Fruit fly (Drosophila melanogaster) whole organism, embryonic: ENCODE data around the gene CG3448.

Source experiments
- Antp ChIP-seq: fragments of 200-800 bp; sonication (Bioruptor generic); optimal IDR thresholded peaks from 3 replicates; lab custom pipeline; 2016; ENCODE audit warnings: missing biosample characterization, missing genetic modification characterization
- Atf-2 ChIP-seq: fragments of 200-800 bp; sonication (Bioruptor generic); optimal IDR thresholded peaks from 2 replicates; lab custom pipeline; 2016; ENCODE audit warnings: missing biosample characterization, missing genetic modification characterization
- Atf6 ChIP-seq: fragments of 200-800 bp; sonication (Bioruptor generic); IDR thresholded peaks from 2 replicates; pipeline ENCODE4 v1.3.6; 2022; ENCODE audit warnings: missing biosample characterization, missing genetic modification characterization
- B-H2 ChIP-seq: fragments of 200-800 bp; sonication (Bioruptor generic); optimal IDR thresholded peaks from 2 replicates; lab custom pipeline; 2018; ENCODE audit warnings: missing biosample characterization, mild to moderate bottlenecking, missing genetic modification characterization
- Bgb ChIP-seq: fragments of 200-800 bp; sonication (Bioruptor generic); IDR thresholded peaks from 2 replicates; pipeline ENCODE4 v1.3.6; 2022; ENCODE audit warnings: missing biosample characterization, missing genetic modification characterization; ENCODE audit not compliant: partially characterized antibody
- C15 ChIP-seq: fragments of 200-800 bp; sonication (Bioruptor generic); IDR thresholded peaks from 3 replicates; pipeline ENCODE4 v1.3.6; 2022; ENCODE audit warnings: missing biosample characterization, missing genetic modification characterization
- CG12071 ChIP-seq: fragments of 200-800 bp; sonication (Bioruptor generic); optimal IDR thresholded peaks from 3 replicates; lab custom pipeline; 2018; ENCODE audit warnings: missing biosample characterization, mild to moderate bottlenecking, missing genetic modification characterization
- CG12769 ChIP-seq: fragments of 200-800 bp; sonication (Bioruptor generic); optimal IDR thresholded peaks from 2 replicates; lab custom pipeline; 2019; ENCODE audit warnings: missing biosample characterization, mild to moderate bottlenecking, missing genetic modification characterization, moderate library complexity
- CG15073 ChIP-seq: fragments of 200-800 bp; sonication (Bioruptor generic); optimal IDR thresholded peaks from 2 replicates; lab custom pipeline; 2016; ENCODE audit warnings: missing biosample characterization, missing genetic modification characterization
- CG16815 ChIP-seq: fragments of 200-800 bp; sonication (Bioruptor generic); optimal IDR thresholded peaks from 3 replicates; lab custom pipeline; 2017; ENCODE audit warnings: missing biosample characterization, mild to moderate bottlenecking, missing genetic modification characterization
- CG17385 ChIP-seq: fragments of 200-800 bp; sonication (Bioruptor generic); optimal IDR thresholded peaks from 3 replicates; lab custom pipeline; 2018; ENCODE audit warnings: missing biosample characterization, mild to moderate bottlenecking, missing genetic modification characterization
- CG17829 ChIP-seq: fragments of 200-800 bp; optimal IDR thresholded peaks from 2 replicates; lab custom pipeline; 2019; ENCODE audit warnings: missing biosample characterization, mild to moderate bottlenecking, missing genetic modification characterization, moderate library complexity
- CG18011 ChIP-seq: fragments of 200-800 bp; sonication (Bioruptor generic); optimal IDR thresholded peaks from 2 replicates; lab custom pipeline; 2017; ENCODE audit warnings: missing biosample characterization, missing genetic modification characterization, mild to moderate bottlenecking, moderate library complexity, missing genotype
- CG18262 ChIP-seq: fragments of 200-800 bp; optimal IDR thresholded peaks from 3 replicates; lab custom pipeline; 2019; ENCODE audit warnings: missing biosample characterization, mild to moderate bottlenecking, missing genetic modification characterization, moderate library complexity
- CG2116 ChIP-seq: fragments of 200-800 bp; sonication (Bioruptor generic); optimal IDR thresholded peaks from 3 replicates; lab custom pipeline; 2018; ENCODE audit warnings: missing biosample characterization, mild to moderate bottlenecking, missing genetic modification characterization
- CG2129 ChIP-seq: fragments of 200-800 bp; sonication (Bioruptor generic); IDR thresholded peaks from 2 replicates; pipeline ENCODE4 v1.3.6; 2022; ENCODE audit warnings: missing biosample characterization, missing genetic modification characterization; ENCODE audit not compliant: partially characterized antibody
- CG31365 ChIP-seq: fragments of 200-800 bp; sonication (Bioruptor generic); optimal IDR thresholded peaks from 2 replicates; lab custom pipeline; 2018; ENCODE audit warnings: missing biosample characterization, mild to moderate bottlenecking, missing genetic modification characterization
- CG32532 ChIP-seq: fragments of 200-800 bp; sonication (Bioruptor generic); IDR thresholded peaks from 2 replicates; pipeline ENCODE4 v1.3.6; 2022; ENCODE audit warnings: missing biosample characterization, missing genetic modification characterization
- CG8359 ChIP-seq: fragments of 200-800 bp; sonication (Bioruptor generic); optimal IDR thresholded peaks from 2 replicates; lab custom pipeline; 2017; ENCODE audit warnings: missing biosample characterization, mild to moderate bottlenecking, missing genetic modification characterization, borderline replicate concordance
- CG9437 ChIP-seq: fragments of 200-800 bp; sonication (Bioruptor generic); optimal IDR thresholded peaks from 2 replicates; lab custom pipeline; 2018; ENCODE audit warnings: missing biosample characterization, mild to moderate bottlenecking, missing genetic modification characterization
- CG9727 ChIP-seq: fragments of 200-800 bp; sonication (Bioruptor generic); optimal IDR thresholded peaks from 3 replicates; lab custom pipeline; 2017; ENCODE audit warnings: missing biosample characterization, mild to moderate bottlenecking, missing genetic modification characterization
- CoRest ChIP-seq: fragments of 200-800 bp; sonication (Bioruptor generic); optimal IDR thresholded peaks from 3 replicates; lab custom pipeline; 2018; ENCODE audit warnings: missing biosample characterization, mild to moderate bottlenecking, missing genetic modification characterization, moderate library complexity
- D ChIP-seq, 2 experiments: fragments of 200-800 bp in 1 of 2; fragments of >200 bp in 1 of 2; sonication (Bioruptor generic) in 1 of 2; optimal IDR thresholded peaks; 2 replicates in 1 of 2; 3 replicates in 1 of 2; lab custom pipeline; 2017; ENCODE audit warnings: mild to moderate bottlenecking in 1 of 2, missing biosample characterization in 1 of 2, missing genetic modification characterization in 1 of 2, missing genetic modification reagents in 1 of 2
- Dad ChIP-seq: fragments of 200-800 bp; sonication (Bioruptor generic); optimal IDR thresholded peaks from 3 replicates; lab custom pipeline; 2016; ENCODE audit warnings: missing biosample characterization, missing genetic modification characterization
- HmgD ChIP-seq: fragments of 200-800 bp; sonication (Bioruptor generic); optimal IDR thresholded peaks from 3 replicates; lab custom pipeline; 2016; ENCODE audit warnings: missing biosample characterization, missing genetic modification characterization
- Hr78 ChIP-seq, 2 experiments: fragments of 200-800 bp in 1 of 2; fragments of >200 bp in 1 of 2; sonication (Bioruptor generic) in 1 of 2; optimal IDR thresholded peaks; 2 replicates each; lab custom pipeline; 2017 to 2019; ENCODE audit warnings: missing biosample characterization in 2 of 2, missing genetic modification characterization in 2 of 2, mild to moderate bottlenecking in 1 of 2, moderate library complexity in 1 of 2
- NC2α ChIP-seq: fragments of 200-800 bp; sonication (Bioruptor generic); optimal IDR thresholded peaks from 2 replicates; lab custom pipeline; 2016; ENCODE audit warnings: missing biosample characterization, missing genetic modification characterization
- NK7.1 ChIP-seq: fragments of 200-800 bp; sonication (Bioruptor generic); optimal IDR thresholded peaks from 3 replicates; lab custom pipeline; 2016; ENCODE audit warnings: missing biosample characterization, missing genetic modification characterization
- NfI ChIP-seq: fragments of 200-800 bp; sonication (Bioruptor generic); optimal IDR thresholded peaks from 3 replicates; lab custom pipeline; 2018; ENCODE audit warnings: missing biosample characterization, mild to moderate bottlenecking, missing genetic modification characterization, moderate library complexity
- Optix ChIP-seq: fragments of 200-800 bp; sonication (Bioruptor generic); IDR thresholded peaks from 3 replicates; pipeline ENCODE4 v1.3.6; 2022; ENCODE audit warnings: missing biosample characterization, missing genetic modification characterization
- abd-A ChIP-seq: fragments of 200-800 bp; sonication (Bioruptor generic); optimal IDR thresholded peaks from 3 replicates; lab custom pipeline; 2019; ENCODE audit warnings: missing biosample characterization, mild to moderate bottlenecking, missing genetic modification characterization, moderate library complexity
- al ChIP-seq: fragments of 200-800 bp; sonication (Bioruptor generic); IDR thresholded peaks from 2 replicates; pipeline ENCODE4 v1.3.6; 2022; ENCODE audit warnings: missing biosample characterization, missing genetic modification characterization
- bsh ChIP-seq, 2 experiments: fragments of 200-800 bp; sonication (Bioruptor generic); optimal IDR thresholded peaks; 2 replicates each; lab custom pipeline; 2017 to 2018; ENCODE audit warnings: mild to moderate bottlenecking in 2 of 2, missing biosample characterization in 2 of 2, missing genetic modification characterization in 2 of 2, moderate library complexity in 1 of 2
- cato ChIP-seq: fragments of 200-800 bp; sonication (Bioruptor generic); optimal IDR thresholded peaks from 2 replicates; lab custom pipeline; 2016; ENCODE audit warnings: missing biosample characterization, missing genetic modification characterization, borderline replicate concordance
- dati ChIP-seq: fragments of 200-800 bp; sonication (Bioruptor generic); IDR thresholded peaks from 2 replicates; pipeline ENCODE4 v1.3.6; 2022; ENCODE audit warnings: missing biosample characterization, missing genetic modification characterization
- esg ChIP-seq: fragments of 200-800 bp; sonication (Bioruptor generic); conservative IDR thresholded peaks from 2 replicates; pipeline ENCODE4 v1.3.6; 2022; ENCODE audit warnings: missing biosample characterization, missing genetic modification characterization
- exex ChIP-seq: fragments of 200-800 bp; sonication (Bioruptor generic); optimal IDR thresholded peaks from 4 replicates; lab custom pipeline; 2018; ENCODE audit warnings: missing biosample characterization, mild to moderate bottlenecking, missing genetic modification characterization, moderate library complexity
- gcm ChIP-seq: fragments of 200-800 bp; sonication (Bioruptor generic); optimal IDR thresholded peaks from 2 replicates; lab custom pipeline; 2019; ENCODE audit warnings: missing biosample characterization, mild to moderate bottlenecking, missing genetic modification characterization, moderate library complexity
- oc ChIP-seq: fragments of 200-800 bp; sonication (Bioruptor generic); optimal IDR thresholded peaks from 2 replicates; lab custom pipeline; 2018; ENCODE audit warnings: missing biosample characterization, mild to moderate bottlenecking, missing genetic modification characterization, moderate library complexity
- org-1 ChIP-seq: fragments of 200-800 bp; sonication (Bioruptor generic); optimal IDR thresholded peaks from 2 replicates; lab custom pipeline; 2017; ENCODE audit warnings: missing biosample characterization, missing genetic modification characterization
- otp ChIP-seq: fragments of 200-800 bp; sonication (Bioruptor generic); IDR thresholded peaks from 3 replicates; pipeline ENCODE4, ENCODE4 v1.3.6; 2022; ENCODE audit warnings: missing biosample characterization, missing genetic modification characterization
- p53 ChIP-seq: fragments of 200-800 bp; sonication (Bioruptor generic); optimal IDR thresholded peaks from 2 replicates; lab custom pipeline; 2016; ENCODE audit warnings: missing biosample characterization, missing genetic modification characterization
- pho ChIP-seq: fragments of 200-800 bp; sonication (Bioruptor generic); optimal IDR thresholded peaks from 2 replicates; lab custom pipeline; 2016; ENCODE audit warnings: missing biosample characterization, missing genetic modification characterization
- slbo ChIP-seq: fragments of 200-800 bp; sonication (Bioruptor generic); IDR thresholded peaks from 2 replicates; pipeline ENCODE4 v1.3.6; 2022; ENCODE audit warnings: missing biosample characterization, missing genetic modification characterization
- sna ChIP-seq: fragments of 200-800 bp; sonication (Bioruptor generic); IDR thresholded peaks from 2 replicates; pipeline ENCODE4 v1.3.6; 2022; ENCODE audit warnings: missing biosample characterization, missing genetic modification characterization; ENCODE audit not compliant: partially characterized antibody
- unpg ChIP-seq: fragments of 200-800 bp; sonication (Bioruptor generic); optimal IDR thresholded peaks from 3 replicates; lab custom pipeline; 2018; ENCODE audit warnings: missing biosample characterization, mild to moderate bottlenecking, missing genetic modification characterization, moderate library complexity
- zf30C ChIP-seq: fragments of 200-800 bp; sonication (Bioruptor generic); optimal IDR thresholded peaks from 3 replicates; lab custom pipeline; 2018; ENCODE audit warnings: missing biosample characterization, mild to moderate bottlenecking, missing genetic modification characterization
- zfh2 ChIP-seq: fragments of 200-800 bp; sonication (Bioruptor generic); optimal IDR thresholded peaks from 2 replicates; lab custom pipeline; 2016; ENCODE audit warnings: missing biosample characterization, missing genetic modification characterization

Gene CG3448

DNA sequence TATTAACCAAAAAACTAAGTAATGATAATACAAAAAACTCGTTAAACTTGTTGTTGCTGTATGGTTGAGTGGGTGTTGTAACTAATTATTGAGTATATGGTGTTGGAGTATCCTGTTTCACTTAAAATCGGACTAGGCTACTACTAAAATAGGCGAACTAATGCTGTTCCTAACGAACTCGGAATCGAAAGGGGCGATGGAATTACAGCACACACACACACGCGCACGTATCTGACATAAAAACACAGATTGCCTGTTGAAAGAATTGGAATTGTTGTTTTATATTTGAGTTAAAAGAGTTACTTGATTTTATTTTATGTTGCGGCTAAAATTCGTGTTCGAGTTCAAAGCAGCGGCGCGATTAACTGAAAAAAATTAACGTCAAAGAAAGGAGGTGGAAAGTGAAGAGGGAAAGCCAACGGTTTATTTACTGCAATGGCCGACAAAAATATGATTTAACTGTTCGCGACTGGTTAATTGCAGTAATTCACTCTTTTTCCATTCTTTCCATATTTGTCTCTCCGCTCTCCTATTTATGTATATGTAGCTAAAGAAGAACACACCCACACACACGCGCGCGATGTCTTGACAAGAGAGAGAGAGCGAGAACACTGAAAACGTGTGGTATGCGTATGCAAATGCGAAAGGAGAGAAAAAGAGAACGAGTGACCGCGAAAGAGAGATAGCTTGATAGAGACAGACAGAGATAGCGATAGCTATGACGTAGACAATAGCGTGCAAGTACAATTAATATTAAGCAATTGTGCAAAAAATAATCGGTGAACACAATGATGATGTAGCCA lies 49.8 kb downstream of the CG3448 start (continued):
- no peak for TF ChIP-seq Antp
- TF ChIP-seq CG8359 (GFP tag; lab: Kevin White, UChicago): no peak
- no peak for TF ChIP-seq CG9727 (GFP tag; lab: Kevin White, UChicago)
- TF ChIP-seq C15 (GFP tag; lab: Robert Waterston, UW): no peak
- TF ChIP-seq Atf6 (GFP tag; lab: Robert Waterston, UW): 0 out of 2 replicates have a peak, but pooled peaks have one; percentile 13
- no peak for TF ChIP-seq CG17829 (tag; lab: Kevin White, UChicago)
- no peak for TF ChIP-seq CG31365 (tag; lab: Kevin White, UChicago)
- no peak for TF ChIP-seq pho (GFP tag; lab: Kevin White, UChicago)
- no peak for TF ChIP-seq abd-A (tag; lab: Kevin White, UChicago)
- no peak for TF ChIP-seq oc
- no peak for TF ChIP-seq CG18262 (tag; lab: Kevin White, UChicago)
- no peak for TF ChIP-seq CG12071 (GFP tag; lab: Kevin White, UChicago)
- TF ChIP-seq NK7.1: no peak
- TF ChIP-seq Optix (GFP tag; lab: Robert Waterston, UW): no peak
- no peak for TF ChIP-seq slbo (GFP tag; lab: Robert Waterston, UW)
- TF ChIP-seq cato (GFP tag; lab: Kevin White, UChicago): no peak
- no peak for TF ChIP-seq zfh2 (GFP tag; lab: Kevin White, UChicago)
- no peak for TF ChIP-seq Hr78 (GFP tag; optimal IDR thresholded peaks at IDR 0.05; lab: Kevin White, UChicago)
- no peak for TF ChIP-seq NfI
- TF ChIP-seq D (optimal IDR thresholded peaks at IDR 0.05; lab: Kevin White, UChicago): peak; percentile 6
- no peak for TF ChIP-seq D (GFP tag; optimal IDR thresholded peaks at IDR 0.05; lab: Kevin White, UChicago)
- no peak for TF ChIP-seq CG16815 (GFP tag; lab: Kevin White, UChicago)
- TF ChIP-seq Atf-2 (GFP tag; lab: Kevin White, UChicago): no peak
- peak; percentile 11 for TF ChIP-seq CG17385 (GFP tag; lab: Kevin White, UChicago)
- no peak for TF ChIP-seq esg (GFP tag; lab: Robert Waterston, UW)
- no peak for TF ChIP-seq CG2129 (GFP tag; lab: Robert Waterston, UW)
- no peak for TF ChIP-seq Dad (GFP tag; lab: Kevin White, UChicago)
- TF ChIP-seq CG12769 (tag; lab: Kevin White, UChicago): no peak
- no peak for TF ChIP-seq HmgD (GFP tag; lab: Kevin White, UChicago)
- TF ChIP-seq CG18011 (GFP tag; lab: Kevin White, UChicago): no peak
- no peak for TF ChIP-seq dati (GFP tag; lab: Robert Waterston, UW)
- TF ChIP-seq p53 (GFP tag; lab: Kevin White, UChicago): no peak
- no peak for TF ChIP-seq otp (GFP tag; lab: Robert Waterston, UW)
- TF ChIP-seq NC2α (GFP tag; lab: Kevin White, UChicago): no peak
- TF ChIP-seq org-1 (GFP tag; lab: Kevin White, UChicago): no peak
- TF ChIP-seq CG32532 (GFP tag; lab: Robert Waterston, UW): no peak
- no peak for TF ChIP-seq unpg (GFP tag; lab: Kevin White, UChicago)
- no peak for TF ChIP-seq CG15073 (GFP tag; lab: Kevin White, UChicago)
- TF ChIP-seq al (GFP tag; lab: Robert Waterston, UW): no peak
- no peak for TF ChIP-seq sna (GFP tag; lab: Robert Waterston, UW)
- TF ChIP-seq B-H2 (GFP tag; lab: Kevin White, UChicago): no peak
- no peak for TF ChIP-seq CoRest
- no peak for TF ChIP-seq CG9437
- no peak for TF ChIP-seq CG2116 (GFP tag; lab: Kevin White, UChicago)
- no peak for TF ChIP-seq gcm (GFP tag; lab: Kevin White, UChicago)
- TF ChIP-seq zf30C: no peak
- TF ChIP-seq Bgb (GFP tag; lab: Robert Waterston, UW): no peak
- peak in 1 of 2 experiments; percentile 12 for TF ChIP-seq bsh (GFP tag; optimal IDR thresholded peaks at IDR 0.05; lab: Kevin White, UChicago)
- peak; percentile 26 for TF ChIP-seq exex (tag; lab: Kevin White, UChicago)
